Worm (Caenorhabditis elegans): ENCODE measurements around the gene H10E21.5.

The H10E21.5 gene

ce11 chrIII:63584-64316 is 40.0 kb upstream of the H10E21.5 start (continued):
- TF ChIP-seq mes-2 (tag; optimal IDR thresholded peaks at IDR 0.05; ENCODE audit: poor library complexity, severe bottlenecking), result no peak
- no peak for TF ChIP-seq F37D6.2 (tag; optimal IDR thresholded peaks at IDR 0.05)
- peak; percentile 39; the same call in 1 of the 2 replicates for TF ChIP-seq hmg-1.1 (GFP tag; IDR thresholded peaks at IDR 0.05)
- TF ChIP-seq ctbp-1 (GFP tag; IDR thresholded peaks at IDR 0.05), result peak; percentile 35; the same call in 1 of the 2 replicates
- TF ChIP-seq ama-1 (optimal IDR thresholded peaks at IDR 0.05), result no peak
- 0 out of 4 replicates have a peak, but pooled peaks of 1 of the 2 experiments have one; percentile 59 for TF ChIP-seq madf-5 (GFP tag; IDR thresholded peaks at IDR 0.05)
- no peak for TF ChIP-seq dve-1 (tag; optimal IDR thresholded peaks at IDR 0.05; ENCODE audit: insufficient read depth)
- no peak for TF ChIP-seq php-3 (GFP tag; IDR thresholded peaks at IDR 0.05)
- TF ChIP-seq D1046.2 (GFP tag; IDR thresholded peaks at IDR 0.05), result no peak
- peak; percentile 37; the same call in 1 of the 2 replicates for TF ChIP-seq lim-7 (GFP tag; IDR thresholded peaks at IDR 0.05)
- TF ChIP-seq tra-1 (GFP tag; IDR thresholded peaks at IDR 0.05), result 0 out of 2 replicates have a peak, but pooled peaks have one; percentile 26
- no peak for TF ChIP-seq ces-1 (GFP tag; optimal IDR thresholded peaks at IDR 0.05)
- TF ChIP-seq aha-1 (tag), result peak; percentile 94
- TF ChIP-seq jun-1 (tag; optimal IDR thresholded peaks at IDR 0.05), result no peak
- peak; percentile 21 for TF ChIP-seq sdz-12 (GFP tag; optimal IDR thresholded peaks at IDR 0.05)
- TF ChIP-seq pha-4 (GFP tag; IDR thresholded peaks at IDR 0.05), result no peak
- TF ChIP-seq pha-4 (tag; optimal IDR thresholded peaks at IDR 0.05), result no peak
- no peak for TF ChIP-seq madf-9 (GFP tag; conservative IDR thresholded peaks at IDR 0.05)
- TF ChIP-seq ZK546.5 (tag; optimal IDR thresholded peaks at IDR 0.05), result no peak
- TF ChIP-seq hif-1 (tag; optimal IDR thresholded peaks at IDR 0.05), result no peak
- no peak for TF ChIP-seq nhr-25 (tag; optimal IDR thresholded peaks at IDR 0.05; ENCODE audit: borderline replicate concordance, insufficient read depth)
- peak; percentile 1 for TF ChIP-seq duxl-1 (tag; optimal IDR thresholded peaks at IDR 0.05; ENCODE audit: poor library complexity)
- TF ChIP-seq zip-2 (tag; optimal IDR thresholded peaks at IDR 0.05), result no peak
- no peak for TF ChIP-seq nhr-42 (GFP tag; IDR thresholded peaks at IDR 0.05)
- no peak for TF ChIP-seq aly-2 (tag; optimal IDR thresholded peaks at IDR 0.05)
- no peak for TF ChIP-seq hlh-30 (tag; optimal IDR thresholded peaks at IDR 0.05; ENCODE audit: insufficient read depth)
- TF ChIP-seq dmd-6 (GFP tag; IDR thresholded peaks at IDR 0.05), result no peak; the same call in 1 of the 2 replicates
- no peak for TF ChIP-seq Y105C5A.15 (GFP tag; IDR thresholded peaks at IDR 0.05)
- peak; percentile 69 for TF ChIP-seq T26A8.4 (GFP tag; IDR thresholded peaks at IDR 0.05)
- TF ChIP-seq nhr-76 (tag; optimal IDR thresholded peaks at IDR 0.05), result no peak
- TF ChIP-seq zfp-3 (GFP tag; conservative IDR thresholded peaks at IDR 0.05), result peak; percentile 78
- no peak for TF ChIP-seq mep-1 (tag; optimal IDR thresholded peaks at IDR 0.05)
- TF ChIP-seq lin-38 (GFP tag; IDR thresholded peaks at IDR 0.05), result peak; percentile 33; the same call in 1 of the 2 replicates
- TF ChIP-seq ZK337.2 (GFP tag; IDR thresholded peaks at IDR 0.05), result peak; percentile 32; the same call in 1 of the 2 replicates
- TF ChIP-seq rbr-2 (tag; optimal IDR thresholded peaks at IDR 0.05), result no peak

- no peak for TF ChIP-seq daf-19 (GFP tag; conservative IDR thresholded peaks at IDR 0.05)
- TF ChIP-seq pha-4 (GFP tag; IDR thresholded peaks at IDR 0.05), result no peak
- TF ChIP-seq pha-4 (tag; optimal IDR thresholded peaks at IDR 0.05), result no peak
- no peak for TF ChIP-seq ceh-28 (tag; optimal IDR thresholded peaks at IDR 0.05)
- no peak for TF ChIP-seq Y48G9A.11 (GFP tag; IDR thresholded peaks at IDR 0.05)
- no peak for TF ChIP-seq daf-8 (GFP tag; IDR thresholded peaks at IDR 0.05)
- no peak for TF ChIP-seq tag-97 (GFP tag; IDR thresholded peaks at IDR 0.05)
- TF ChIP-seq hif-1 (tag; optimal IDR thresholded peaks at IDR 0.05), result peak in 1 of 2 experiments; percentile 1
- TF ChIP-seq ces-1 (GFP tag; optimal IDR thresholded peaks at IDR 0.05), result peak; percentile 60
- peak; percentile 70 for TF ChIP-seq ctbp-1 (GFP tag; IDR thresholded peaks at IDR 0.05)
- peak; percentile 20; the same call in 1 of the 2 replicates for TF ChIP-seq php-3 (GFP tag; IDR thresholded peaks at IDR 0.05)
- TF ChIP-seq zip-2 (tag; optimal IDR thresholded peaks at IDR 0.05), result no peak
- no peak for TF ChIP-seq nhr-42 (GFP tag; IDR thresholded peaks at IDR 0.05)
- TF ChIP-seq arid-1 (GFP tag; conservative IDR thresholded peaks at IDR 0.05), result peak; percentile 61
- TF ChIP-seq mep-1 (tag; optimal IDR thresholded peaks at IDR 0.05), result peak; percentile 91
- no peak for TF ChIP-seq gei-8 (GFP tag; optimal IDR thresholded peaks at IDR 0.05)
- no peak for TF ChIP-seq fkh-10 (GFP tag; optimal IDR thresholded peaks at IDR 0.05)
- TF ChIP-seq hmg-1.1 (GFP tag; IDR thresholded peaks at IDR 0.05), result peak; percentile 65
- TF ChIP-seq tra-1 (GFP tag; IDR thresholded peaks at IDR 0.05), result no peak
- TF ChIP-seq ZK337.2 (GFP tag; IDR thresholded peaks at IDR 0.05), result 0 out of 2 replicates have a peak, but pooled peaks have one; percentile 45
- peak; percentile 87 for TF ChIP-seq zfp-3 (GFP tag; conservative IDR thresholded peaks at IDR 0.05)
- peak; percentile 2 for TF ChIP-seq nhr-102 (tag; optimal IDR thresholded peaks at IDR 0.05)
- peak; percentile 50; the same call in 1 of the 2 replicates for TF ChIP-seq Y75B8A.6 (GFP tag; IDR thresholded peaks at IDR 0.05)
- TF ChIP-seq F49E8.2 (tag; optimal IDR thresholded peaks at IDR 0.05; ENCODE audit: borderline replicate concordance), result no peak
Measured at ce11 chrIII:62383-62873, 38.7 kb upstream of the H10E21.5 start.
